Worm (Caenorhabditis elegans): Measurements from ENCODE around the gene T12A7.2.

ce11 chrIV:11713289-11713688 lies 47.6 kb downstream of the T12A7.2 start:
- TF ChIP-seq T23F11.4 (GFP tag; optimal IDR thresholded peaks at IDR 0.05) (no peak), ama-1 (optimal IDR thresholded peaks at IDR 0.05) (no peak), ceh-31 (tag; optimal IDR thresholded peaks at IDR 0.05) (no peak), fkh-10 (GFP tag; optimal IDR thresholded peaks at IDR 0.05) (no peak), ttx-3 (tag; optimal IDR thresholded peaks at IDR 0.05) (no peak), hlh-15 (tag; optimal IDR thresholded peaks at IDR 0.05) (no peak), unc-86 (tag; optimal IDR thresholded peaks at IDR 0.05) (no peak), pqm-1 (tag; optimal IDR thresholded peaks at IDR 0.05) (no peak), pha-4 (tag; optimal IDR thresholded peaks at IDR 0.05) (no peak), nfya-1 (tag; optimal IDR thresholded peaks at IDR 0.05) (no peak), tbx-7 (tag; optimal IDR thresholded peaks at IDR 0.05) (no peak), hlh-6 (tag; optimal IDR thresholded peaks at IDR 0.05) (no peak)

Measured in whole organism, late embryonic.